Fruit fly (Drosophila melanogaster) whole organism, embryonic: Measurements from ENCODE around the gene CG4393.
A peak's percentile ranks its signal among the peaks of the same experiment; 100 is the strongest.

ENCODE experiments used
- Atf-2 ChIP-seq: fragments of 200-800 bp; sonication (Bioruptor generic); optimal IDR thresholded peaks from 2 replicates; lab custom pipeline; 2016; ENCODE audit warnings: missing biosample characterization, missing genetic modification characterization
- CG10654 ChIP-seq: fragments of 200-800 bp; sonication (Bioruptor generic); optimal IDR thresholded peaks from 2 replicates; lab custom pipeline; 2016; ENCODE audit warnings: missing biosample characterization, missing genetic modification characterization
- CG12659 ChIP-seq: fragments of 200-800 bp; sonication (Bioruptor generic); optimal IDR thresholded peaks from 3 replicates; lab custom pipeline; 2017; ENCODE audit warnings: mild to moderate bottlenecking, missing biosample characterization, missing genetic modification reagents, missing genetic modification characterization
- CG12744 ChIP-seq: fragments of 200-800 bp; sonication (Bioruptor generic); optimal IDR thresholded peaks from 2 replicates; lab custom pipeline; 2016; ENCODE audit warnings: missing biosample characterization, missing genetic modification characterization
- CG13424 ChIP-seq: fragments of 200-800 bp; sonication (Bioruptor generic); optimal IDR thresholded peaks from 2 replicates; lab custom pipeline; 2019; ENCODE audit warnings: missing biosample characterization, mild to moderate bottlenecking, missing genetic modification characterization, moderate library complexity
- CG14014 ChIP-seq: fragments of 200-800 bp; sonication (Bioruptor generic); IDR thresholded peaks from 2 replicates; pipeline ENCODE4 v1.3.6; 2022; ENCODE audit warnings: missing biosample characterization, missing genetic modification characterization
- CG14710 ChIP-seq: fragments of 200-800 bp; sonication (Bioruptor generic); optimal IDR thresholded peaks from 3 replicates; lab custom pipeline; 2019; ENCODE audit warnings: missing biosample characterization, mild to moderate bottlenecking, missing genetic modification characterization, moderate library complexity
- CG17361 ChIP-seq: fragments of 200-800 bp; sonication (Bioruptor generic); IDR thresholded peaks from 3 replicates; pipeline ENCODE4 v1.3.6; 2022; ENCODE audit warnings: missing biosample characterization, missing genetic modification characterization
- CG2116 ChIP-seq: fragments of 200-800 bp; sonication (Bioruptor generic); optimal IDR thresholded peaks from 3 replicates; lab custom pipeline; 2018; ENCODE audit warnings: missing biosample characterization, mild to moderate bottlenecking, missing genetic modification characterization
- CG3065 ChIP-seq: fragments of 200-800 bp; sonication (Bioruptor generic); optimal IDR thresholded peaks from 2 replicates; lab custom pipeline; 2016; ENCODE audit warnings: missing biosample characterization, missing genetic modification characterization
- CG31224 ChIP-seq: fragments of 200-800 bp; sonication (Bioruptor generic); IDR thresholded peaks from 2 replicates; pipeline ENCODE4 v1.3.6; 2022; ENCODE audit warnings: missing biosample characterization, missing genetic modification characterization
- CG3838 ChIP-seq: fragments of 200-800 bp; sonication (Bioruptor generic); optimal IDR thresholded peaks from 3 replicates; lab custom pipeline; 2016; ENCODE audit warnings: missing biosample characterization, missing genetic modification characterization
- CG5245 ChIP-seq: fragments of 200-800 bp; sonication (Bioruptor generic); optimal IDR thresholded peaks from 3 replicates; lab custom pipeline; 2016; ENCODE audit warnings: missing biosample characterization, missing genetic modification characterization
- CG7372 ChIP-seq: fragments of 200-800 bp; sonication (Bioruptor generic); IDR thresholded peaks from 2 replicates; pipeline ENCODE4 v1.3.6; 2022; ENCODE audit warnings: missing biosample characterization, missing genetic modification characterization
- CG7963 ChIP-seq: fragments of 200-800 bp; sonication (Bioruptor generic); IDR thresholded peaks from 3 replicates; pipeline ENCODE4 v1.3.6; 2022; ENCODE audit warnings: missing biosample characterization, missing genetic modification characterization; ENCODE audit not compliant: partially characterized antibody
- CG7987 ChIP-seq: fragments of 200-800 bp; sonication (Bioruptor generic); optimal IDR thresholded peaks from 2 replicates; lab custom pipeline; 2018; ENCODE audit warnings: missing biosample characterization, mild to moderate bottlenecking, missing genetic modification characterization, moderate library complexity
- CkIIα-i1 ChIP-seq: fragments of 200-800 bp; sonication (Bioruptor generic); IDR thresholded peaks from 2 replicates; pipeline ENCODE4 v1.3.6; 2022; ENCODE audit warnings: missing biosample characterization, missing genetic modification characterization
- Dbx ChIP-seq: fragments of 200-800 bp; sonication (Bioruptor generic); IDR thresholded peaks from 3 replicates; pipeline ENCODE4 v1.3.6; 2022; ENCODE audit warnings: missing biosample characterization, missing genetic modification characterization
- HLH54F ChIP-seq: fragments of 200-800 bp; sonication (Bioruptor generic); optimal IDR thresholded peaks from 3 replicates; lab custom pipeline; 2016; ENCODE audit warnings: missing biosample characterization, missing genetic modification characterization
- Hand ChIP-seq: fragments of 200-800 bp; sonication (Bioruptor generic); optimal IDR thresholded peaks from 2 replicates; lab custom pipeline; 2017; ENCODE audit warnings: mild to moderate bottlenecking, missing biosample characterization, missing genetic modification reagents, missing genetic modification characterization
- Kr ChIP-seq: fragments of 200-800 bp; sonication (Bioruptor generic); optimal IDR thresholded peaks from 2 replicates; lab custom pipeline; 2017; ENCODE audit warnings: missing biosample characterization, mild to moderate bottlenecking, missing genetic modification characterization
- MBD-R2 ChIP-seq: fragments of 200-800 bp; sonication (Bioruptor generic); IDR thresholded peaks from 2 replicates; pipeline ENCODE4 v1.3.6; 2022; ENCODE audit warnings: missing biosample characterization, missing genetic modification characterization
- NfI ChIP-seq: fragments of 200-800 bp; sonication (Bioruptor generic); optimal IDR thresholded peaks from 3 replicates; lab custom pipeline; 2018; ENCODE audit warnings: missing biosample characterization, mild to moderate bottlenecking, missing genetic modification characterization, moderate library complexity
- Ptx1 ChIP-seq: fragments of 200-800 bp; sonication (Bioruptor generic); IDR thresholded peaks from 2 replicates; pipeline ENCODE4 v1.3.6; 2022; ENCODE audit warnings: missing biosample characterization, missing genetic modification characterization
- ash1 ChIP-seq: fragments of 200-800 bp; sonication (Bioruptor generic); optimal IDR thresholded peaks from 2 replicates; lab custom pipeline; 2018; ENCODE audit warnings: missing biosample characterization, mild to moderate bottlenecking, missing genetic modification characterization
- az2 ChIP-seq: fragments of 200-800 bp; sonication (Bioruptor generic); optimal IDR thresholded peaks from 3 replicates; lab custom pipeline; 2016; ENCODE audit warnings: missing biosample characterization, missing genetic modification characterization
- bab2 ChIP-seq: fragments of 200-800 bp; sonication (Bioruptor generic); optimal IDR thresholded peaks from 2 replicates; lab custom pipeline; 2016; ENCODE audit warnings: missing biosample characterization, missing genetic modification characterization
- br ChIP-seq: fragments of >200 bp; optimal IDR thresholded peaks from 2 replicates; lab custom pipeline; 2017
- chn ChIP-seq: fragments of 200-800 bp; sonication (Bioruptor generic); optimal IDR thresholded peaks from 2 replicates; lab custom pipeline; 2016; ENCODE audit warnings: missing biosample characterization, missing genetic modification characterization
- da ChIP-seq: fragments of 200-800 bp; sonication (Bioruptor generic); optimal IDR thresholded peaks from 2 replicates; lab custom pipeline; 2016; ENCODE audit warnings: missing biosample characterization, missing genetic modification characterization
- ewg ChIP-seq: fragments of 200-800 bp; sonication (Bioruptor generic); optimal IDR thresholded peaks from 3 replicates; lab custom pipeline; 2017; ENCODE audit warnings: mild to moderate bottlenecking, missing biosample characterization, missing genetic modification reagents, missing genetic modification characterization
- eyg ChIP-seq: fragments of 200-800 bp; sonication (Bioruptor generic); optimal IDR thresholded peaks from 3 replicates; lab custom pipeline; 2016; ENCODE audit warnings: missing biosample characterization, missing genetic modification characterization
- fd3F ChIP-seq: fragments of 200-800 bp; sonication (Bioruptor generic); optimal IDR thresholded peaks from 2 replicates; lab custom pipeline; 2018; ENCODE audit warnings: missing biosample characterization, mild to moderate bottlenecking, missing genetic modification characterization, moderate library complexity
- gt ChIP-seq: fragments of 200-800 bp; sonication (Bioruptor generic); IDR thresholded peaks from 2 replicates; pipeline ENCODE4 v1.3.6; 2022; ENCODE audit warnings: missing biosample characterization, missing genetic modification characterization
- kah ChIP-seq: fragments of 200-800 bp; sonication (Bioruptor generic); optimal IDR thresholded peaks from 2 replicates; lab custom pipeline; 2018; ENCODE audit warnings: missing biosample characterization, mild to moderate bottlenecking, missing genetic modification characterization
- kay ChIP-seq: fragments of 200-800 bp; sonication (Bioruptor generic); optimal IDR thresholded peaks from 2 replicates; lab custom pipeline; 2016; ENCODE audit warnings: missing biosample characterization, missing genetic modification characterization
- nau ChIP-seq: fragments of 200-800 bp; sonication (Bioruptor generic); optimal IDR thresholded peaks from 3 replicates; lab custom pipeline; 2017; ENCODE audit warnings: missing biosample characterization, mild to moderate bottlenecking, missing genetic modification characterization, missing genetic modification reagents
- nmo ChIP-seq: fragments of 200-800 bp; sonication (Bioruptor generic); optimal IDR thresholded peaks from 2 replicates; lab custom pipeline; 2018; ENCODE audit warnings: missing biosample characterization, mild to moderate bottlenecking, missing genetic modification characterization, moderate library complexity
- odd ChIP-seq: fragments of 200-800 bp; sonication (Bioruptor generic); optimal IDR thresholded peaks from 2 replicates; lab custom pipeline; 2017; ENCODE audit warnings: missing biosample characterization, mild to moderate bottlenecking, missing genetic modification characterization
- org-1 ChIP-seq: fragments of 200-800 bp; sonication (Bioruptor generic); optimal IDR thresholded peaks from 2 replicates; lab custom pipeline; 2017; ENCODE audit warnings: missing biosample characterization, missing genetic modification characterization
- otp ChIP-seq: fragments of 200-800 bp; sonication (Bioruptor generic); IDR thresholded peaks from 3 replicates; pipeline ENCODE4, ENCODE4 v1.3.6; 2022; ENCODE audit warnings: missing biosample characterization, missing genetic modification characterization
- scrt ChIP-seq: fragments of 200-800 bp; sonication (Bioruptor generic); optimal IDR thresholded peaks from 2 replicates; lab custom pipeline; 2018; ENCODE audit warnings: missing biosample characterization, mild to moderate bottlenecking, missing genetic modification characterization, moderate library complexity
- sens ChIP-seq: fragments of 200-800 bp; sonication (Bioruptor generic); peaks from one replicate; lab custom pipeline; 2016; ENCODE audit warnings: missing biosample characterization, missing genetic modification characterization
- sima ChIP-seq: fragments of 200-800 bp; sonication (Bioruptor generic); optimal IDR thresholded peaks from 2 replicates; lab custom pipeline; 2016; ENCODE audit warnings: missing biosample characterization, missing genetic modification characterization
- slp2 ChIP-seq: fragments of 200-800 bp; sonication (Bioruptor generic); optimal IDR thresholded peaks from 2 replicates; lab custom pipeline; 2016; ENCODE audit warnings: missing biosample characterization, missing genetic modification characterization
- tna ChIP-seq: fragments of 200-800 bp; sonication (Bioruptor generic); IDR thresholded peaks from 2 replicates; pipeline ENCODE4 v1.3.6; 2022; ENCODE audit warnings: missing biosample characterization, missing genetic modification characterization; ENCODE audit not compliant: partially characterized antibody
- vnd ChIP-seq: fragments of 200-800 bp; sonication (Bioruptor generic); IDR thresholded peaks from 3 replicates; pipeline ENCODE4 v1.3.6; 2022; ENCODE audit warnings: missing biosample characterization, missing genetic modification characterization; ENCODE audit not compliant: partially characterized antibody
- wek ChIP-seq: fragments of 200-800 bp; sonication (Bioruptor generic); optimal IDR thresholded peaks from 3 replicates; lab custom pipeline; 2018; ENCODE audit warnings: missing biosample characterization, mild to moderate bottlenecking, missing genetic modification characterization, moderate library complexity

CG4393 gene

DNA sequence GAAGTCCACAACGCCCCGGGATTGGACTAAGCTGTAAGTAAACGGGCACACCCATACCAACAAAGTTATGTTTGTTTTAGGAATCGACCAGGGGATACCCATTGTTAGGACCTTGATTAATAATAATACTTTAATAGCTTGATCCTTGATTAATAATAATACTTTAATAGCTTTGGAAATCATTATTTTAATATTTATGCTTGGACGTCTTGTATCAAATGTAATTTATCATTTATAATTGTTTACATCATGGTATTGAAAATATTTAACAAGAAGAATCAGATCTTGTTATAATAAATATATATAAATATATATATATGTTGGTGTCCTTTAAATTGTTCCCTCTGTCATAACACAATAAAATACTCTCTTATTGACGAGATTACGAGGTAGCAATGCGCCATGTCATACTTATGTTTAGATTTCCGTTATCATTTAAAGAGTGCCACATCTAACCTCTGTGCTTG is 27.6 kb downstream of the CG4393 start (continued):
- no peak for TF ChIP-seq CG12744 (GFP tag; lab: Kevin White, UChicago)
- TF ChIP-seq CG7987 (GFP tag; lab: Kevin White, UChicago) = no peak
- peak; percentile 62; the same call in 1 of the 2 replicates for TF ChIP-seq CG7372 (GFP tag; lab: Robert Waterston, UW)
- TF ChIP-seq Hand (GFP tag; lab: Kevin White, UChicago) = peak; percentile 84
- peak; percentile 73 for TF ChIP-seq org-1
- peak; percentile 80 for TF ChIP-seq CG17361
- TF ChIP-seq scrt (GFP tag; lab: Kevin White, UChicago) = peak; percentile 70
- TF ChIP-seq CG12659 (GFP tag; lab: Kevin White, UChicago) = peak; percentile 94
- TF ChIP-seq CG10654 (GFP tag; lab: Kevin White, UChicago) = peak; percentile 69
- peak; percentile 92 for TF ChIP-seq fd3F (GFP tag; lab: Kevin White, UChicago)
- 0 out of 2 replicates have a peak, but pooled peaks have one; percentile 35 for TF ChIP-seq gt (GFP tag; lab: Robert Waterston, UW)
- peak; percentile 36 for TF ChIP-seq CG5245 (GFP tag; lab: Kevin White, UChicago)
- no peak for TF ChIP-seq slp2 (GFP tag; lab: Kevin White, UChicago)
- TF ChIP-seq nau (GFP tag; lab: Kevin White, UChicago) = no peak
- TF ChIP-seq, all 482 proteins: peak for 276

DNA sequence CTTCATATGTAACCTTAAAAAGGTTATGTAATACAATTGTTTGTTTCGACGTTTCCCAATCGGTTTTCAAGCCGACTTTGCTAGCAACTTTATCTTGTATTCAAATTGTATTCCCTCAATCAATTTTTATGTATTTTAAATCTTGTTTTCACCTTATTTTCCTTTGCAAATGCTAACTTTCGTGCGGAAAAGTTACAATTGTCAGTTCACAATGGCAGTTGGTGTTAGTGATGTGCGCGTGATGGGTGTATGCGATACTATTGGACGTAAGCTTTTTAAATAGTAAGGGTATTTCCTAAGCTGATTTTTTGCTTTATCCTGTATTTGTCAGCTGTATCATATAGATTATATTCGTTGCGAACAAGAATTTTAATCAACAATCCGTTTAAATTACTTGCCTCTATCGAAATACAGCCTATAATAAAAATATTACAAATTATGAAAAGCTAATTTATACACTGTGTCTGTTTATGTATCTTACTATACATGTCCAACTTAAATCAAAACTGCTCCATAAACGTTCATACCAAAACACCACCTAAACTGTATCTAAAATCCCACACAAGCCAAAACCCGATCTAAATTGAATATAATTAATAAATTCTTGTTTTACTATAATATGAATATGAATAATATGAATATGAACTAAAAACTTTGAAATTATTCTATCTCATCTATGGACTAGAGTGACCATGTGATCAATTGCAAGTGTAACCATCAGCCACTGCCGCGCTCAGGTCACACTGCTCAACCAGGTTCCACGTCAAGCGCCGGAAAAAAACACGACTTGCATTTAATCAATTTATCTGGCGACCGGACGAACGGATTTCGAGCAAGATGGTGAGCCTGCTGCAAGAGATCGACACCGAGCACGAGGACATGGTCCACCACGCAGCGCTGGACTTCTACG is 28.5 kb downstream of the CG4393 start, which contains the start of the genes ATPsynCF6 and Sec13:
Gene ATPsynCF6, minus strand, starts transcription at position 236 of the 910 bp plus-strand sequence.
Gene Sec13, plus strand, starts transcription at position 450 of the 910 bp plus-strand sequence.
- TF ChIP-seq br (lab: Kevin White, UChicago) (no peak), CG14014 (GFP tag; lab: Robert Waterston, UW) (peak; percentile 62), vnd (GFP tag; lab: Robert Waterston, UW) (peak; percentile 90), wek (peak; percentile 93), eyg (GFP tag; lab: Kevin White, UChicago) (no peak), sima (no peak), ewg (GFP tag; lab: Kevin White, UChicago) (peak; percentile 7), otp (GFP tag; lab: Robert Waterston, UW) (no peak), Dbx (peak; percentile 69), sens (GFP tag; lab: Kevin White, UChicago) (peak; percentile 92), nmo (GFP tag; lab: Kevin White, UChicago) (peak; percentile 68), bab2 (GFP tag; lab: Kevin White, UChicago) (peak; percentile 48), Kr (GFP tag; lab: Kevin White, UChicago) (no peak), CkIIα-i1 (no peak), CG13424 (peak; percentile 59), CG7963 (GFP tag; lab: Robert Waterston, UW) (peak; percentile 84), NfI (GFP tag; lab: Kevin White, UChicago) (peak; percentile 18), chn (GFP tag; lab: Kevin White, UChicago) (no peak), odd (GFP tag; lab: Kevin White, UChicago) (no peak), CG2116 (GFP tag; lab: Kevin White, UChicago) (no peak), CG31224 (GFP tag; lab: Robert Waterston, UW) (peak; percentile 36; the same call in 1 of the 2 replicates), slp2 (GFP tag; lab: Kevin White, UChicago) (no peak), CG10654 (GFP tag; lab: Kevin White, UChicago) (peak; percentile 9), Atf-2 (no peak), CG14710 (tag; lab: Kevin White, UChicago) (peak; percentile 76), CG3065 (GFP tag; lab: Kevin White, UChicago) (no peak), az2 (GFP tag; lab: Kevin White, UChicago) (no peak), Ptx1 (GFP tag; lab: Robert Waterston, UW) (peak; percentile 66), MBD-R2 (GFP tag; lab: Robert Waterston, UW) (peak; percentile 30), da (GFP tag; lab: Kevin White, UChicago) (no peak), tna (peak; percentile 83), CG3838 (GFP tag; lab: Kevin White, UChicago) (no peak), kah (GFP tag; lab: Kevin White, UChicago) (no peak), HLH54F (GFP tag; lab: Kevin White, UChicago) (no peak), ash1 (GFP tag; lab: Kevin White, UChicago) (no peak), kay (GFP tag; lab: Kevin White, UChicago) (peak; percentile 1)
